Worm (Caenorhabditis elegans): ENCODE measurements around the gene R03H10.6.

R03H10.6 gene

ce11 chrII:4125239-4125638 lies 48.1 kb downstream of the R03H10.6 start:
- TF ChIP-seq nhr-179 (tag; optimal IDR thresholded peaks at IDR 0.05) (no peak), hmg-20 (GFP tag; IDR thresholded peaks at IDR 0.05) (no peak), D2030.7 (GFP tag; IDR thresholded peaks at IDR 0.05) (no peak), snpc-4 (GFP tag; optimal IDR thresholded peaks at IDR 0.05) (no peak), snpc-4 (tag; optimal IDR thresholded peaks at IDR 0.05) (no peak)

- no peak for TF ChIP-seq C06A6.2 (GFP tag; conservative IDR thresholded peaks at IDR 0.05)
- no peak for TF ChIP-seq hrde-1 (tag; optimal IDR thresholded peaks at IDR 0.05; ENCODE audit: borderline replicate concordance)
- no peak for TF ChIP-seq pha-4 (tag; optimal IDR thresholded peaks at IDR 0.05)
- no peak for TF ChIP-seq sptf-2 (GFP tag; optimal IDR thresholded peaks at IDR 0.05)
- TF ChIP-seq atf-7 (tag; optimal IDR thresholded peaks at IDR 0.05) = no peak
- TF ChIP-seq repo-1 (tag; optimal IDR thresholded peaks at IDR 0.05) = no peak
- TF ChIP-seq efl-1 (GFP tag; optimal IDR thresholded peaks at IDR 0.05) = peak; percentile 52
- peak; percentile 62 for TF ChIP-seq madf-6 (GFP tag; IDR thresholded peaks at IDR 0.05)
- TF ChIP-seq hmg-1.2 (GFP tag; IDR thresholded peaks at IDR 0.05) = no peak
- TF ChIP-seq rpc-1 (optimal IDR thresholded peaks at IDR 0.05) = no peak
- TF ChIP-seq rpc-1 (tag; optimal IDR thresholded peaks at IDR 0.05) = no peak
- no peak for TF ChIP-seq him-1 (tag; optimal IDR thresholded peaks at IDR 0.05)
- no peak for TF ChIP-seq madf-10 (tag; optimal IDR thresholded peaks at IDR 0.05)
- no peak for TF ChIP-seq gei-17 (GFP tag; optimal IDR thresholded peaks at IDR 0.05)
- no peak for TF ChIP-seq hsf-1 (GFP tag; IDR thresholded peaks at IDR 0.05)
- TF ChIP-seq akir-1 (GFP tag; optimal IDR thresholded peaks at IDR 0.05) = no peak
- no peak for TF ChIP-seq Y53F4B.3 (GFP tag; IDR thresholded peaks at IDR 0.05)
Observed at ce11 chrII:4122899-4123298, 50.4 kb downstream of the R03H10.6 start.
